Worm (Caenorhabditis elegans) whole organism, L4/young adult: ENCODE data around the gene psd-1.

Experiments
- W03F9.2 ChIP-seq: fragments of 150-350 bp; optimal IDR thresholded peaks from 2 replicates; lab custom pipeline; 2014; ENCODE audit warnings: missing biosample characterization, missing genetic modification characterization
- dao-5 ChIP-seq: sonication (generic microtip); optimal IDR thresholded peaks from 2 replicates; lab custom pipeline; 2016; ENCODE audit warnings: missing genotype, missing genetic modification characterization, moderate library complexity, missing compliant biosample characterization
- him-1 ChIP-seq: sonication (generic microtip); optimal IDR thresholded peaks from 2 replicates; lab custom pipeline; 2016; ENCODE audit warnings: missing genotype, missing genetic modification reagents, missing genetic modification characterization, missing compliant biosample characterization

Gene psd-1

DNA sequence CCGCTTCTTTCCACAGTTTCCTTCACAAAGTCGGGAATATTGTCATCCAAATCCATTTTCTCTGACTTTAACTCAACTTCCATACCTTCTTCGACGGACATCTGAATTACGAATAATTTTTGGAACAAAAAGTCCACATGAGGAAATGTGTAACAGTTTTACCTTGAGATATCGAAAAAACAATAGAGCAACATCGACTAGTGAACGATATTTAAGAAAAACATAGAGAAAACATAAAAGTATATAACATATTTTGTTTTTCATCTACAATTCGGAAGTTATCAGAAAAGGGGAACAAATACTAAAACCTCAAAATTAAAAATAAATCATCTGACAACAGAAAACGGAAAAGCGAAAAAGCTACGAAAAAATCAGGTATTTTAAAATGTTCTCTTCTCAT is 42.4 kb downstream of the psd-1 start, which contains the start of gene adr-2:
Gene adr-2, minus strand, starts transcription at position 101 of the 400 bp plus-strand sequence.
- TF ChIP-seq W03F9.2 (tag; lab: Kevin White, UChicago) (no peak), him-1 (tag; lab: Kevin White, UChicago) (no peak)

DNA sequence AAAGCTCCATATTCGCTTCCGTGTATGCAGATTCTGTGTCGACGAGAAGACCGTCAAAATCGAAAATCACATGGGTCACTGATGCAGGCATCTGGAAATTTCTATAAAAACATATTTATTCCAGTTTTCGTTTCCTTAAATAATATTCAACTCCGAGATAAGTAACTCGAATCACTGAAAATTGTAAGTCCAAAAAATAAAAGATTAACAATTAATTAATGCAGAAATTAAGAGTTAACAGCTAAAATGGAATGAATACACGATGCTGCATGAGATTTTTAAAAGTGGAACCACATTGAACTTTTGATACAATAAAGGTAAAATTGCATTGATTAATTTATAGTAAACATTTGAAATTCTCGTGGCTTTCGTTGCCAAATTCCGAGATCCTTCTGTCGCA is 44.4 kb downstream of the psd-1 start, which contains the start of gene R151.10:
Gene R151.10, minus strand, starts transcription at position 101 of the 400 bp plus-strand sequence.
- TF ChIP-seq W03F9.2 (tag; lab: Kevin White, UChicago) (no peak), him-1 (tag; lab: Kevin White, UChicago) (no peak), dao-5 (tag; lab: Kevin White, UChicago) (no peak)

- TF ChIP-seq him-1 (tag; lab: Kevin White, UChicago) (no peak), dao-5 (tag; lab: Kevin White, UChicago) (no peak), W03F9.2 (tag; lab: Kevin White, UChicago) (no peak)
Observed at ce11 chrIII:7229687-7230086, 45.5 kb downstream of the psd-1 start, which contains the start of gene R151.8. TSS of gene R151.8 (minus strand) at chrIII:7229787.

DNA sequence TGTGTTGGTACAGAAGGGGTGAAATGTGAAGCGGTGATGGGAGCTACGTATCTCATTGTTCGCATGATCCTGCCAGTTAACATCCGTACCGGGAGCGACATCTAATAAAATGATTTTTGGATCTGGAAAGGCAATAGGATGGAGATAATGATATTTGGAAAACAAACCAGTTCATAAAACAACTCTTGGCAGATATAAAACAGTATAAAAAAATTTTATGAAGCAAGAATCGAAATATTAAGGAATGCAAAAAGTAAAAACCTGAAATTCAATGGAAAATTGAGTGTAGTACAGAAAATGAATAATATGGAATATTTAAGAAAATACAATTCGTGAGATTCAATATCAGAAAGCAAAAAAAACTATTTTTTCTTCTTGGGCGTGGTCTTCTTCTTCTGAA is 48.6 kb downstream of the psd-1 start, which contains the start of gene hsp-75:
Gene hsp-75, minus strand, starts transcription at position 101 of the 400 bp plus-strand sequence.
- TF ChIP-seq dao-5 (tag; lab: Kevin White, UChicago) = no peak
- TF ChIP-seq him-1 (tag; lab: Kevin White, UChicago) = no peak
- no peak for TF ChIP-seq W03F9.2 (tag; lab: Kevin White, UChicago)

DNA sequence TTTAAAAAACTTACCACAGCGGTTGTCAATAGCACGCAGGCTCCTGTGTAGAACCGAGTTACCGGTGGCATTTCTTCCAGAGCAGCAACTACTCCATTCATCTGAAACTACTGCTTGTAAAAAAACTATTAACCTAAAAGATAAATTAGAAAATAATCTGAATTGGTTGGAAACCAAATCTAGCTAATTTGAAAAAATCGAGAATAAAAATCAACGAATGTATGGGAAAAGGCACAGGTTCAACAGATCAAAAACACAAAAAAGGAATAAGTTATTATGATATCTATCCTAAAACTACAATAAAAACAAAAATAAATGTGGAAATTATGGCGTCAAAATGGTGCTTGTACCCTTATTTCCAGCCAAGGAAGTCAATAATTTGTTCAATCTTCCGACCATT is 52.2 kb downstream of the psd-1 start, which contains the start of gene der-2:
Gene der-2, minus strand, starts transcription at position 101 of the 400 bp plus-strand sequence.
- TF ChIP-seq dao-5 (tag; lab: Kevin White, UChicago) = no peak
- TF ChIP-seq him-1 (tag; lab: Kevin White, UChicago) = no peak

DNA sequence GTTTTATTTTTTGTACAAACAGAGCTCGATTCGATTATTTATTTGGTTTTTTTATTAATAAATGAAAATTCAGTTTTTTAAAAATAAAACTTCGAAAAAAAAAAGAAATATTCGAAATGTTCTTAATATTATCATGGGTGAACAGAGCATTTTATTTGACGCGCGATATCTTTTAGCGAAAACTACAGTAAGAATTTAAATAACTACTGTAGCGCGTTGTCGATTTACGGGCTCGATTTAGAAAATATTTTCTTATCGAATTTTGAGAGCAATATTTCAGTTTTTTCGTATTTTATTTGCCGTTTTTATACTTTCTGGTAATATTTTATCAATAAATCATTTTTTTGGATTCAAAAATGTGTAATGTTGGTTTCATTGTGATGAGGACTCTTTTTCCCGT is 54.1 kb downstream of the psd-1 start:
- TF ChIP-seq dao-5 (tag; lab: Kevin White, UChicago) = no peak
- TF ChIP-seq him-1 (tag; lab: Kevin White, UChicago) = no peak
- TF ChIP-seq W03F9.2 (tag; lab: Kevin White, UChicago) = no peak
